Fruit fly (Drosophila melanogaster) whole organism, embryonic: ENCODE data around the gene deltaCOP.

Experiments
- Antp ChIP-seq: fragments of 200-800 bp; sonication (Bioruptor generic); optimal IDR thresholded peaks from 3 replicates; lab custom pipeline; 2016; ENCODE audit warnings: missing biosample characterization, missing genetic modification characterization
- BtbVII ChIP-seq: fragments of 200-800 bp; sonication (Bioruptor generic); optimal IDR thresholded peaks from 3 replicates; lab custom pipeline; 2017; ENCODE audit warnings: missing biosample characterization, mild to moderate bottlenecking, missing genetic modification characterization
- CG10147 ChIP-seq: fragments of 200-800 bp; sonication (Bioruptor generic); optimal IDR thresholded peaks from 2 replicates; lab custom pipeline; 2019; ENCODE audit warnings: missing biosample characterization, mild to moderate bottlenecking, missing genetic modification characterization, moderate library complexity
- CG10209 ChIP-seq: fragments of 200-800 bp; sonication (Bioruptor generic); optimal IDR thresholded peaks from 3 replicates; lab custom pipeline; 2017; ENCODE audit warnings: missing biosample characterization, mild to moderate bottlenecking, missing genetic modification characterization, missing genetic modification reagents
- CG1024 ChIP-seq: fragments of 200-800 bp; sonication (Bioruptor generic); IDR thresholded peaks from 2 replicates; pipeline ENCODE4 v1.3.6; 2022; ENCODE audit warnings: missing biosample characterization, missing genetic modification characterization
- CG10565 ChIP-seq: fragments of 200-800 bp; sonication (Bioruptor generic); optimal IDR thresholded peaks from 3 replicates; lab custom pipeline; 2016; ENCODE audit warnings: missing biosample characterization, mild to moderate bottlenecking, missing genetic modification characterization
- CG14050 ChIP-seq: fragments of 200-800 bp; sonication (Bioruptor generic); IDR thresholded peaks from 3 replicates; pipeline ENCODE4 v1.3.6; 2022; ENCODE audit warnings: missing biosample characterization, missing genetic modification characterization
- CG14965 ChIP-seq: fragments of 200-800 bp; sonication (Bioruptor generic); optimal IDR thresholded peaks from 2 replicates; lab custom pipeline; 2016; ENCODE audit warnings: missing biosample characterization, missing genetic modification characterization, borderline replicate concordance
- CG15514 ChIP-seq: fragments of 200-800 bp; sonication (Bioruptor generic); optimal IDR thresholded peaks from 3 replicates; lab custom pipeline; 2017; ENCODE audit warnings: missing biosample characterization, missing genetic modification characterization, mild to moderate bottlenecking, moderate library complexity, missing genetic modification reagents
- CG16815 ChIP-seq: fragments of 200-800 bp; sonication (Bioruptor generic); optimal IDR thresholded peaks from 3 replicates; lab custom pipeline; 2017; ENCODE audit warnings: missing biosample characterization, mild to moderate bottlenecking, missing genetic modification characterization
- CG17802 ChIP-seq: fragments of 200-800 bp; sonication (Bioruptor generic); optimal IDR thresholded peaks from 2 replicates; lab custom pipeline; 2018; ENCODE audit warnings: missing biosample characterization, mild to moderate bottlenecking, missing genetic modification characterization, moderate library complexity
- CG1832 ChIP-seq: fragments of 200-800 bp; sonication (Bioruptor generic); optimal IDR thresholded peaks from 2 replicates; lab custom pipeline; 2017; ENCODE audit warnings: missing biosample characterization, mild to moderate bottlenecking, missing genetic modification characterization, inconsistent platforms
- CG18599 ChIP-seq: fragments of 200-800 bp; sonication (Bioruptor generic); optimal IDR thresholded peaks from 3 replicates; lab custom pipeline; 2017; ENCODE audit warnings: missing biosample characterization, missing genetic modification characterization, mild to moderate bottlenecking, moderate library complexity, missing genetic modification reagents
- CG2889 ChIP-seq: fragments of 200-800 bp; sonication (Bioruptor generic); IDR thresholded peaks from 3 replicates; pipeline ENCODE4 v1.3.6; 2022; ENCODE audit warnings: missing biosample characterization, missing genetic modification characterization
- CG30403 ChIP-seq: fragments of 200-800 bp; sonication (Bioruptor generic); optimal IDR thresholded peaks from 3 replicates; lab custom pipeline; 2016; ENCODE audit warnings: missing biosample characterization, missing genetic modification characterization
- CG30431 ChIP-seq: fragments of 200-800 bp; sonication (Bioruptor generic); optimal IDR thresholded peaks from 2 replicates; lab custom pipeline; 2017; ENCODE audit warnings: missing biosample characterization, missing genetic modification characterization
- CG3065 ChIP-seq: fragments of 200-800 bp; sonication (Bioruptor generic); optimal IDR thresholded peaks from 2 replicates; lab custom pipeline; 2016; ENCODE audit warnings: missing biosample characterization, missing genetic modification characterization
- CG3407 ChIP-seq: fragments of 200-800 bp; sonication (Bioruptor generic); optimal IDR thresholded peaks from 2 replicates; lab custom pipeline; 2018; ENCODE audit warnings: missing biosample characterization, mild to moderate bottlenecking, missing genetic modification characterization
- CG4360 ChIP-seq: fragments of 200-800 bp; sonication (Bioruptor generic); IDR thresholded peaks from 2 replicates; pipeline ENCODE4 v1.3.6; 2022; ENCODE audit warnings: missing biosample characterization, missing genetic modification characterization
- CG43689 ChIP-seq: fragments of 200-800 bp; sonication (Bioruptor generic); IDR thresholded peaks from 2 replicates; pipeline ENCODE4 v1.3.6; 2022; ENCODE audit warnings: missing biosample characterization, missing genetic modification characterization
- CG4707 ChIP-seq: fragments of 200-800 bp; sonication (Bioruptor generic); optimal IDR thresholded peaks from 2 replicates; lab custom pipeline; 2018; ENCODE audit warnings: missing biosample characterization, mild to moderate bottlenecking, missing genetic modification characterization, moderate library complexity
- CG5953 ChIP-seq: fragments of 200-800 bp; sonication (Bioruptor generic); IDR thresholded peaks from 2 replicates; pipeline ENCODE4 v1.3.6; 2022; ENCODE audit warnings: missing biosample characterization, missing genetic modification characterization
- CG6683 ChIP-seq: fragments of 200-800 bp; sonication (Bioruptor generic); optimal IDR thresholded peaks from 2 replicates; lab custom pipeline; 2017; ENCODE audit warnings: missing biosample characterization, mild to moderate bottlenecking, missing genetic modification characterization, missing genetic modification reagents
- CG9817 ChIP-seq: fragments of 200-800 bp; sonication (Bioruptor generic); optimal IDR thresholded peaks from 2 replicates; lab custom pipeline; 2018; ENCODE audit warnings: missing biosample characterization, mild to moderate bottlenecking, missing genetic modification characterization, moderate library complexity
- Jarid2 ChIP-seq: fragments of 200-800 bp; sonication (Bioruptor generic); optimal IDR thresholded peaks from 3 replicates; lab custom pipeline; 2017; ENCODE audit warnings: mild to moderate bottlenecking, missing biosample characterization, missing genetic modification reagents, missing genetic modification characterization
- Lhr ChIP-seq: fragments of 200-800 bp; sonication (Bioruptor generic); optimal IDR thresholded peaks from 3 replicates; lab custom pipeline; 2017; ENCODE audit warnings: mild to moderate bottlenecking, missing biosample characterization, missing genetic modification reagents, missing genetic modification characterization
- Opbp ChIP-seq: fragments of 200-800 bp; sonication (Bioruptor generic); IDR thresholded peaks from 3 replicates; pipeline ENCODE4 v1.3.6; 2022; ENCODE audit warnings: missing biosample characterization, missing genetic modification characterization; ENCODE audit not compliant: partially characterized antibody
- Optix ChIP-seq: fragments of 200-800 bp; sonication (Bioruptor generic); IDR thresholded peaks from 3 replicates; pipeline ENCODE4 v1.3.6; 2022; ENCODE audit warnings: missing biosample characterization, missing genetic modification characterization
- Pdp1 ChIP-seq, 2 experiments: fragments of 200-800 bp; sonication (Bioruptor generic); optimal IDR thresholded peaks; 3 replicates each; lab custom pipeline; 2016; ENCODE audit warnings: missing biosample characterization in 2 of 2, missing genetic modification characterization in 2 of 2, mild to moderate bottlenecking in 1 of 2, moderate library complexity in 1 of 2
- Sin3A ChIP-seq: fragments of >200 bp; optimal IDR thresholded peaks from 2 replicates; lab custom pipeline; 2018
- Taf1 ChIP-seq: fragments of 200-800 bp; sonication (Bioruptor generic); IDR thresholded peaks from 2 replicates; pipeline ENCODE4 v1.3.6; 2022; ENCODE audit warnings: missing biosample characterization, missing genetic modification characterization
- ab ChIP-seq: fragments of 200-800 bp; sonication (Bioruptor generic); optimal IDR thresholded peaks from 2 replicates; lab custom pipeline; 2016; ENCODE audit warnings: missing biosample characterization, missing genetic modification characterization
- ato ChIP-seq: fragments of 200-800 bp; sonication (Bioruptor generic); IDR thresholded peaks from 2 replicates; pipeline ENCODE4 v1.3.6; 2022; ENCODE audit warnings: missing biosample characterization, missing genetic modification characterization; ENCODE audit not compliant: partially characterized antibody
- btn ChIP-seq: fragments of 200-800 bp; sonication (Bioruptor generic); optimal IDR thresholded peaks from 2 replicates; lab custom pipeline; 2016; ENCODE audit warnings: missing biosample characterization, missing genetic modification characterization
- cwo ChIP-seq: fragments of 200-800 bp; sonication (Bioruptor generic); optimal IDR thresholded peaks from 3 replicates; lab custom pipeline; 2017; ENCODE audit warnings: missing biosample characterization, missing genetic modification characterization, mild to moderate bottlenecking, moderate library complexity, missing genetic modification reagents
- dimm ChIP-seq: fragments of 200-800 bp; sonication (Bioruptor generic); IDR thresholded peaks from 2 replicates; pipeline ENCODE4 v1.3.6; 2022; ENCODE audit warnings: missing biosample characterization, missing genetic modification characterization
- dmrt11E ChIP-seq: fragments of 200-800 bp; sonication (Bioruptor generic); optimal IDR thresholded peaks from 3 replicates; lab custom pipeline; 2018; ENCODE audit warnings: missing biosample characterization, mild to moderate bottlenecking, missing genetic modification characterization, moderate library complexity
- gce ChIP-seq: fragments of 200-800 bp; sonication (Bioruptor generic); IDR thresholded peaks from 3 replicates; pipeline ENCODE4 v1.3.6; 2022; ENCODE audit warnings: missing biosample characterization, missing genetic modification characterization
- kni ChIP-seq: fragments of 200-800 bp; sonication (Bioruptor generic); optimal IDR thresholded peaks from 3 replicates; lab custom pipeline; 2017; ENCODE audit warnings: mild to moderate bottlenecking, missing biosample characterization, missing genetic modification reagents, missing genetic modification characterization
- knrl ChIP-seq: fragments of 200-800 bp; sonication (Bioruptor generic); IDR thresholded peaks from 3 replicates; pipeline ENCODE4 v1.3.6; 2022; ENCODE audit warnings: missing biosample characterization, missing genetic modification characterization; ENCODE audit not compliant: partially characterized antibody
- lmd ChIP-seq: fragments of 200-800 bp; sonication (Bioruptor generic); IDR thresholded peaks from 2 replicates; pipeline ENCODE4 v1.3.6; 2022; ENCODE audit warnings: missing biosample characterization, missing genetic modification characterization
- pita ChIP-seq: fragments of 200-800 bp; sonication (Bioruptor generic); optimal IDR thresholded peaks from 2 replicates; lab custom pipeline; 2017; ENCODE audit warnings: missing biosample characterization, mild to moderate bottlenecking, missing genetic modification characterization
- rib ChIP-seq: fragments of 200-800 bp; sonication (Bioruptor generic); IDR thresholded peaks from 2 replicates; pipeline ENCODE4 v1.3.6; 2022; ENCODE audit warnings: missing biosample characterization, missing genetic modification characterization
- slou ChIP-seq: fragments of 200-800 bp; sonication (Bioruptor generic); optimal IDR thresholded peaks from 3 replicates; lab custom pipeline; 2016; ENCODE audit warnings: missing biosample characterization, missing genetic modification characterization
- slp2 ChIP-seq: fragments of 200-800 bp; sonication (Bioruptor generic); optimal IDR thresholded peaks from 2 replicates; lab custom pipeline; 2016; ENCODE audit warnings: missing biosample characterization, missing genetic modification characterization
- tgo ChIP-seq: fragments of 200-800 bp; sonication (Bioruptor generic); IDR thresholded peaks from 3 replicates; pipeline ENCODE4 v1.3.6; 2022; ENCODE audit warnings: missing biosample characterization, missing genetic modification characterization
- vvl ChIP-seq: fragments of 200-800 bp; sonication (Bioruptor generic); IDR thresholded peaks from 2 replicates; pipeline ENCODE4 v1.3.6; 2022; ENCODE audit warnings: missing biosample characterization, missing genetic modification characterization
- wor ChIP-seq: fragments of 200-800 bp; sonication (Bioruptor generic); IDR thresholded peaks from 2 replicates; pipeline ENCODE4 v1.3.6; 2022; ENCODE audit warnings: missing biosample characterization, missing genetic modification characterization
- zen2 ChIP-seq: fragments of 200-800 bp; sonication (Bioruptor generic); IDR thresholded peaks from 3 replicates; pipeline ENCODE4 v1.3.6; 2022; ENCODE audit warnings: missing biosample characterization, missing genetic modification characterization; ENCODE audit not compliant: partially characterized antibody
- zfh1 ChIP-seq: fragments of 200-800 bp; sonication (Bioruptor generic); IDR thresholded peaks from 3 replicates; pipeline ENCODE4 v1.3.6; 2022; ENCODE audit warnings: missing biosample characterization, missing genetic modification characterization

The deltaCOP gene

DNA sequence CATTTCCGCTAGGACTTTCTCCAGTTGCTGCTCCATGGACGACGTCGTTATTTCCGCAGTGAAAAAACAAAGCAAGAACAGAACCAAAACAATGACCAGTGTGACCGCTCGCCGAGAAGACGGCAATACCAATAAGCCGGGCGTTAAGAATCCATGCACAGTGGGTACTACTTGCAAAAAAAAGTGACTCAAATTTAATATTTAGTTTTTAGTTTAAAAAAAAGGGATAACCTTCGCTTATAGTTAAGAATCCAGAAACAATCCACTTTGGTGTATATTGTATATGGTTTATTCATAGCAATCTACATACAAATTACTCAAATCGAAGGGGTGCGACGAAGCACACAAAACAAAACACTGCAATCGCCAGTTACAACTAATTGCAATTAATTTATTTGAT is 2.7 kb downstream of the deltaCOP start, which contains the start of gene Lamtor5 (continued):
- TF ChIP-seq CG9817 (tag; lab: Kevin White, UChicago) (peak; percentile 14), rib (no peak), CG6683 (no peak), CG4360 (GFP tag; lab: Robert Waterston, UW) (no peak), CG10209 (peak; percentile 5), Sin3A (lab: Kevin White, UChicago) (no peak), zfh1 (GFP tag; lab: Robert Waterston, UW) (no peak), Jarid2 (GFP tag; lab: Kevin White, UChicago) (no peak), zen2 (no peak), CG30403 (peak; percentile 37), CG15514 (GFP tag; lab: Kevin White, UChicago) (peak; percentile 61), CG14050 (GFP tag; lab: Robert Waterston, UW) (no peak), dimm (GFP tag; lab: Robert Waterston, UW) (no peak), lmd (GFP tag; lab: Robert Waterston, UW) (peak; percentile 50; the same call in 1 of the 2 replicates), CG43689 (no peak), CG30431 (GFP tag; lab: Kevin White, UChicago) (no peak), ato (GFP tag; lab: Robert Waterston, UW) (no peak; the same call in 1 of the 2 replicates), Pdp1 (GFP tag; optimal IDR thresholded peaks at IDR 0.05; lab: Kevin White, UChicago) (peak; percentile 41 to 49), pita (GFP tag; lab: Kevin White, UChicago) (no peak), cwo (GFP tag; lab: Kevin White, UChicago) (peak; percentile 27), CG4707 (peak; percentile 51), CG1832 (GFP tag; lab: Kevin White, UChicago) (no peak), Optix (GFP tag; lab: Robert Waterston, UW) (no peak), CG1024 (no peak), CG18599 (peak; percentile 42), btn (GFP tag; lab: Kevin White, UChicago) (no peak), Antp (no peak), dmrt11E (tag; lab: Kevin White, UChicago) (no peak), ab (no peak), CG3407 (GFP tag; lab: Kevin White, UChicago) (no peak), CG16815 (GFP tag; lab: Kevin White, UChicago) (no peak), slou (GFP tag; lab: Kevin White, UChicago) (peak; percentile 12), CG10565 (GFP tag; lab: Kevin White, UChicago) (no peak), CG17802 (tag; lab: Kevin White, UChicago) (no peak), CG2889 (GFP tag; lab: Robert Waterston, UW) (no peak), gce (no peak), CG14965 (GFP tag; lab: Kevin White, UChicago) (no peak), CG10147 (no peak), knrl (no peak), kni (no peak), wor (GFP tag; lab: Robert Waterston, UW) (no peak), BtbVII (GFP tag; lab: Kevin White, UChicago) (peak; percentile 53), slp2 (peak; percentile 29), CG3065 (no peak), CG5953 (GFP tag; lab: Robert Waterston, UW) (peak; percentile 36; the same call in 1 of the 2 replicates), Lhr (GFP tag; lab: Kevin White, UChicago) (no peak), vvl (GFP tag; lab: Robert Waterston, UW) (0 out of 2 replicates have a peak, but pooled peaks have one; percentile 28), Taf1 (0 out of 2 replicates have a peak, but pooled peaks have one; percentile 29), tgo (GFP tag; lab: Robert Waterston, UW) (peak; percentile 33; the same call in 1 of the 3 replicates), Opbp (GFP tag; lab: Robert Waterston, UW) (no peak)
